Fruit fly (Drosophila melanogaster): ENCODE measurements around the gene CG15695.

The CG15695 gene

DNA sequence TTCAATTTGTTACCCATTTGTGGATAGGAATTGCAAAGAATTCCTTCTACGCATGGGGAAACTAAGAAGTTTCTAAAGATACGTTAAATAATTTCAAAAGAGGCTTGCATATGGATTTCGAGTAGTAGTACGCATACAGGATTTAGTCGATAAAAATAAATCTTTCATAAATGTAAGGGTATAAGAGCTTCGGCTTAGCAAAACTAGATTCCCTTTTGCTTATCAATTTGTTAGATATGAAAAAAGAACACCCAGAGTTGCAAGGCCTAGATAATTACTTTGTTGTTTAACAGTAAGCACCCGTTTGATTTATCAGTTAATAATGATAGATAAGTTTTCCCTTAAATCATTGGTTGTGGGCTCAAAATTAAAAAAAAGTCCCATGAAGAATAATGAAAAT lies 3.6 kb downstream of the CG15695 start (continued):
- TF ChIP-seq unc-4 (GFP tag; IDR thresholded peaks at IDR 0.05; ENCODE audit: partially characterized antibody) (no peak), CG14441 (GFP tag; IDR thresholded peaks at IDR 0.05) (0 out of 2 replicates have a peak, but pooled peaks have one; percentile 30), psq (GFP tag; optimal IDR thresholded peaks at IDR 0.05) (no peak), jing (GFP tag; optimal IDR thresholded peaks at IDR 0.05) (no peak), eve (GFP tag; optimal IDR thresholded peaks at IDR 0.05) (no peak), Meics (GFP tag; optimal IDR thresholded peaks at IDR 0.05) (no peak), vfl (GFP tag; optimal IDR thresholded peaks at IDR 0.05) (no peak), NC2α (GFP tag; optimal IDR thresholded peaks at IDR 0.05) (no peak), mld (GFP tag; IDR thresholded peaks at IDR 0.05; ENCODE audit: partially characterized antibody) (no peak), Gsc (GFP tag; IDR thresholded peaks at IDR 0.05) (no peak), CG3847 (GFP tag; IDR thresholded peaks at IDR 0.05) (no peak), mirr (GFP tag; optimal IDR thresholded peaks at IDR 0.05) (peak; percentile 76), tap (tag; optimal IDR thresholded peaks at IDR 0.05) (no peak), CG11085 (GFP tag; IDR thresholded peaks at IDR 0.05) (no peak), CG4360 (GFP tag; IDR thresholded peaks at IDR 0.05) (no peak), croc (GFP tag; conservative IDR thresholded peaks at IDR 0.05) (no peak), Dll (GFP tag; IDR thresholded peaks at IDR 0.05; ENCODE audit: partially characterized antibody) (no peak), Dref (GFP tag; IDR thresholded peaks at IDR 0.05) (no peak), CG10267 (tag; optimal IDR thresholded peaks at IDR 0.05) (no peak), nom (GFP tag; optimal IDR thresholded peaks at IDR 0.05) (no peak), CG1832 (GFP tag; optimal IDR thresholded peaks at IDR 0.05) (no peak), Dip2 (GFP tag; IDR thresholded peaks at IDR 0.05) (no peak), zen2 (GFP tag; IDR thresholded peaks at IDR 0.05; ENCODE audit: partially characterized antibody) (no peak), CG17359 (tag; optimal IDR thresholded peaks at IDR 0.05) (no peak), Opbp (GFP tag; IDR thresholded peaks at IDR 0.05; ENCODE audit: partially characterized antibody) (no peak), Asciz (GFP tag; optimal IDR thresholded peaks at IDR 0.05) (no peak), Fer3 (tag; optimal IDR thresholded peaks at IDR 0.05) (peak; percentile 37), CG8281 (tag; optimal IDR thresholded peaks at IDR 0.05) (no peak), Dip3 (GFP tag; optimal IDR thresholded peaks at IDR 0.05) (no peak), cg (GFP tag; optimal IDR thresholded peaks at IDR 0.05) (no peak), Ets97D (GFP tag; optimal IDR thresholded peaks at IDR 0.05) (no peak), slbo (GFP tag; IDR thresholded peaks at IDR 0.05) (no peak), CG11398 (GFP tag; optimal IDR thresholded peaks at IDR 0.05) (no peak), Elba2 (GFP tag; optimal IDR thresholded peaks at IDR 0.05) (no peak), CG7786 (GFP tag; optimal IDR thresholded peaks at IDR 0.05) (no peak), zfh2 (GFP tag; optimal IDR thresholded peaks at IDR 0.05) (no peak), lab (GFP tag; optimal IDR thresholded peaks at IDR 0.05) (peak; percentile 85), Antp (GFP tag; optimal IDR thresholded peaks at IDR 0.05) (no peak), ind (GFP tag; optimal IDR thresholded peaks at IDR 0.05) (no peak), CG12219 (GFP tag; optimal IDR thresholded peaks at IDR 0.05) (no peak), btn (GFP tag; optimal IDR thresholded peaks at IDR 0.05) (no peak), Hand (GFP tag; optimal IDR thresholded peaks at IDR 0.05) (no peak), Atf3 (GFP tag; optimal IDR thresholded peaks at IDR 0.05) (no peak), al (GFP tag; IDR thresholded peaks at IDR 0.05) (no peak), CG4282 (GFP tag; optimal IDR thresholded peaks at IDR 0.05) (no peak), CG14667 (GFP tag; IDR thresholded peaks at IDR 0.05) (no peak), HLH54F (GFP tag; optimal IDR thresholded peaks at IDR 0.05) (no peak), run (tag; optimal IDR thresholded peaks at IDR 0.05) (no peak), Hr3 (GFP tag; optimal IDR thresholded peaks at IDR 0.05) (no peak), CG6272 (GFP tag; IDR thresholded peaks at IDR 0.05) (no peak), YL-1 (GFP tag; optimal IDR thresholded peaks at IDR 0.05) (no peak), Max (GFP tag; optimal IDR thresholded peaks at IDR 0.05) (no peak)
